Fruit fly (Drosophila melanogaster) whole organism, embryonic: ENCODE measurements around the gene eIF3d1.
A peak's percentile ranks its signal among the peaks of the same experiment; 100 is the strongest.

Source experiments
- Ada2b ChIP-seq: fragments of 200-800 bp; sonication (Bioruptor generic); IDR thresholded peaks from 2 replicates; pipeline ENCODE4 v1.3.6; 2022; ENCODE audit warnings: missing biosample characterization, missing genetic modification characterization
- Adf1 ChIP-seq: fragments of 200-800 bp; sonication (Bioruptor generic); IDR thresholded peaks from 2 replicates; pipeline ENCODE4 v1.3.6; 2022; ENCODE audit warnings: missing biosample characterization, missing genetic modification characterization
- BEAF-32 ChIP-seq: fragments of 200-800 bp; sonication (Bioruptor generic); optimal IDR thresholded peaks from 3 replicates; lab custom pipeline; 2017; ENCODE audit warnings: missing biosample characterization, missing genetic modification characterization, mild to moderate bottlenecking, moderate library complexity, missing genetic modification reagents
- CG10321 ChIP-seq: fragments of 200-800 bp; sonication (Bioruptor generic); IDR thresholded peaks from 2 replicates; pipeline ENCODE4 v1.3.6; 2022; ENCODE audit warnings: missing biosample characterization, missing genetic modification characterization
- CG10462 ChIP-seq: fragments of 200-800 bp; sonication (Bioruptor generic); optimal IDR thresholded peaks from 2 replicates; lab custom pipeline; 2016; ENCODE audit warnings: missing biosample characterization, missing genetic modification characterization
- CG11085 ChIP-seq: fragments of 200-800 bp; sonication (Bioruptor generic); IDR thresholded peaks from 2 replicates; pipeline ENCODE4 v1.3.6; 2022; ENCODE audit warnings: missing biosample characterization, missing genetic modification characterization
- CG11560 ChIP-seq: fragments of 200-800 bp; sonication (Bioruptor generic); IDR thresholded peaks from 3 replicates; pipeline ENCODE4 v1.3.6; 2022; ENCODE audit warnings: missing biosample characterization, missing genetic modification characterization
- CG12659 ChIP-seq: fragments of 200-800 bp; sonication (Bioruptor generic); optimal IDR thresholded peaks from 3 replicates; lab custom pipeline; 2017; ENCODE audit warnings: mild to moderate bottlenecking, missing biosample characterization, missing genetic modification reagents, missing genetic modification characterization
- CG12942 ChIP-seq: fragments of 200-800 bp; sonication (Bioruptor generic); optimal IDR thresholded peaks from 3 replicates; lab custom pipeline; 2016; ENCODE audit warnings: missing biosample characterization, missing genetic modification characterization
- CG13123 ChIP-seq: fragments of 200-800 bp; sonication (Bioruptor generic); optimal IDR thresholded peaks from 2 replicates; lab custom pipeline; 2016; ENCODE audit warnings: missing biosample characterization, missing genetic modification characterization
- CG15696 ChIP-seq: fragments of 200-800 bp; sonication (Bioruptor generic); optimal IDR thresholded peaks from 2 replicates; lab custom pipeline; 2019; ENCODE audit warnings: missing biosample characterization, mild to moderate bottlenecking, missing genetic modification characterization, moderate library complexity
- CG16813 ChIP-seq: fragments of 200-800 bp; sonication (Bioruptor generic); IDR thresholded peaks from 3 replicates; pipeline ENCODE4 v1.3.6; 2022; ENCODE audit warnings: missing biosample characterization, missing genetic modification characterization; ENCODE audit not compliant: partially characterized antibody
- CG17359 ChIP-seq: fragments of 200-800 bp; sonication (Bioruptor generic); optimal IDR thresholded peaks from 3 replicates; lab custom pipeline; 2018; ENCODE audit warnings: missing biosample characterization, mild to moderate bottlenecking, missing genetic modification characterization, moderate library complexity
- CG17802 ChIP-seq: fragments of 200-800 bp; sonication (Bioruptor generic); optimal IDR thresholded peaks from 2 replicates; lab custom pipeline; 2018; ENCODE audit warnings: missing biosample characterization, mild to moderate bottlenecking, missing genetic modification characterization, moderate library complexity
- CG2678 ChIP-seq: fragments of 200-800 bp; sonication (Bioruptor generic); optimal IDR thresholded peaks from 3 replicates; lab custom pipeline; 2019; ENCODE audit warnings: missing biosample characterization, mild to moderate bottlenecking, missing genetic modification characterization, moderate library complexity
- CG32772 ChIP-seq: fragments of 200-800 bp; sonication (Bioruptor generic); IDR thresholded peaks from 2 replicates; pipeline ENCODE4 v1.3.6; 2022; ENCODE audit warnings: missing biosample characterization, missing genetic modification characterization
- CG3726 ChIP-seq: fragments of 200-800 bp; sonication (Bioruptor generic); IDR thresholded peaks from 3 replicates; pipeline ENCODE4, ENCODE4 v1.3.6; 2022; ENCODE audit warnings: missing biosample characterization, missing genetic modification characterization
- CG4282 ChIP-seq: fragments of 200-800 bp; sonication (Bioruptor generic); optimal IDR thresholded peaks from 2 replicates; lab custom pipeline; 2016; ENCODE audit warnings: missing biosample characterization, missing genetic modification characterization
- CG5245 ChIP-seq: fragments of 200-800 bp; sonication (Bioruptor generic); optimal IDR thresholded peaks from 3 replicates; lab custom pipeline; 2016; ENCODE audit warnings: missing biosample characterization, missing genetic modification characterization
- CG6254 ChIP-seq: fragments of 200-800 bp; sonication (Bioruptor generic); optimal IDR thresholded peaks from 3 replicates; lab custom pipeline; 2017; ENCODE audit warnings: mild to moderate bottlenecking, missing biosample characterization, missing genetic modification reagents, missing genetic modification characterization
- CG8388 ChIP-seq: fragments of 200-800 bp; sonication (Bioruptor generic); optimal IDR thresholded peaks from 2 replicates; lab custom pipeline; 2019; ENCODE audit warnings: missing biosample characterization, mild to moderate bottlenecking, missing genetic modification characterization, moderate library complexity
- CTCF ChIP-seq: fragments of 200-800 bp; sonication (Bioruptor generic); optimal IDR thresholded peaks from 2 replicates; lab custom pipeline; 2017; ENCODE audit warnings: missing biosample characterization, mild to moderate bottlenecking, missing genetic modification characterization, moderate library complexity
- CrebB ChIP-seq: fragments of 200-800 bp; sonication (Bioruptor generic); optimal IDR thresholded peaks from 3 replicates; lab custom pipeline; 2018; ENCODE audit warnings: missing biosample characterization, mild to moderate bottlenecking, missing genetic modification characterization
- Deaf1 ChIP-seq: fragments of 200-800 bp; optimal IDR thresholded peaks from 3 replicates; lab custom pipeline; 2019; ENCODE audit warnings: missing biosample characterization, mild to moderate bottlenecking, missing genetic modification characterization, moderate library complexity
- E2f1 ChIP-seq: fragments of 200-800 bp; sonication (Bioruptor generic); IDR thresholded peaks from 2 replicates; pipeline ENCODE4 v1.3.6; 2022; ENCODE audit warnings: missing biosample characterization, missing genetic modification characterization
- Fer3 ChIP-seq: fragments of 200-800 bp; sonication (Bioruptor generic); optimal IDR thresholded peaks from 2 replicates; lab custom pipeline; 2018; ENCODE audit warnings: missing biosample characterization, mild to moderate bottlenecking, missing genetic modification characterization, moderate library complexity
- Hand ChIP-seq: fragments of 200-800 bp; sonication (Bioruptor generic); optimal IDR thresholded peaks from 2 replicates; lab custom pipeline; 2017; ENCODE audit warnings: mild to moderate bottlenecking, missing biosample characterization, missing genetic modification reagents, missing genetic modification characterization
- Med ChIP-seq: fragments of 200-800 bp; sonication (Bioruptor generic); peaks from one replicate; lab custom pipeline; 2016; ENCODE audit warnings: missing biosample characterization, missing genetic modification characterization, mild to moderate bottlenecking, inconsistent platforms, moderate library complexity
- Mes4 ChIP-seq: fragments of 200-800 bp; sonication (Bioruptor generic); optimal IDR thresholded peaks from 2 replicates; lab custom pipeline; 2016; ENCODE audit warnings: missing biosample characterization, missing genetic modification characterization
- NfI ChIP-seq: fragments of 200-800 bp; sonication (Bioruptor generic); optimal IDR thresholded peaks from 3 replicates; lab custom pipeline; 2018; ENCODE audit warnings: missing biosample characterization, mild to moderate bottlenecking, missing genetic modification characterization, moderate library complexity
- Xrp1 ChIP-seq: fragments of 200-800 bp; sonication (Bioruptor generic); IDR thresholded peaks from 2 replicates; pipeline ENCODE4 v1.3.6; 2022; ENCODE audit warnings: missing biosample characterization, missing genetic modification characterization
- ab ChIP-seq: fragments of 200-800 bp; sonication (Bioruptor generic); optimal IDR thresholded peaks from 2 replicates; lab custom pipeline; 2016; ENCODE audit warnings: missing biosample characterization, missing genetic modification characterization
- ac ChIP-seq: fragments of 200-800 bp; sonication (Bioruptor generic); optimal IDR thresholded peaks from 3 replicates; lab custom pipeline; 2017; ENCODE audit warnings: missing biosample characterization, mild to moderate bottlenecking, missing genetic modification characterization
- az2 ChIP-seq: fragments of 200-800 bp; sonication (Bioruptor generic); optimal IDR thresholded peaks from 3 replicates; lab custom pipeline; 2016; ENCODE audit warnings: missing biosample characterization, missing genetic modification characterization
- cato ChIP-seq: fragments of 200-800 bp; sonication (Bioruptor generic); optimal IDR thresholded peaks from 2 replicates; lab custom pipeline; 2016; ENCODE audit warnings: missing biosample characterization, missing genetic modification characterization, borderline replicate concordance
- dpn ChIP-seq, 2 experiments: fragments of 200-800 bp; sonication (Bioruptor generic); optimal IDR thresholded peaks; 3 replicates each; lab custom pipeline; 2016; ENCODE audit warnings: missing biosample characterization in 2 of 2, missing genetic modification characterization in 2 of 2
- ewg ChIP-seq: fragments of 200-800 bp; sonication (Bioruptor generic); optimal IDR thresholded peaks from 3 replicates; lab custom pipeline; 2017; ENCODE audit warnings: mild to moderate bottlenecking, missing biosample characterization, missing genetic modification reagents, missing genetic modification characterization
- ftz-f1 ChIP-seq: fragments of 200-800 bp; sonication (Bioruptor generic); optimal IDR thresholded peaks from 2 replicates; lab custom pipeline; 2016; ENCODE audit warnings: missing biosample characterization, missing genetic modification characterization
- gcm2 ChIP-seq: fragments of 200-800 bp; sonication (Bioruptor generic); optimal IDR thresholded peaks from 2 replicates; lab custom pipeline; 2016; ENCODE audit warnings: missing biosample characterization, missing genetic modification characterization
- h ChIP-seq: fragments of >200 bp; optimal IDR thresholded peaks from 2 replicates; lab custom pipeline; 2017
- lola ChIP-seq, 3 experiments: fragments of >200 bp in 2 of 3; fragments of 200-800 bp in 1 of 3; sonication (Bioruptor generic) in 1 of 3; optimal IDR thresholded peaks; 2 replicates each; lab custom pipeline; 2017 to 2019; ENCODE audit warnings: missing biosample characterization in 3 of 3, missing genetic modification characterization in 3 of 3, mild to moderate bottlenecking in 1 of 3, moderate library complexity in 1 of 3
- nom ChIP-seq: fragments of 200-800 bp; sonication (Bioruptor generic); optimal IDR thresholded peaks from 2 replicates; lab custom pipeline; 2017; ENCODE audit warnings: missing biosample characterization, missing genetic modification characterization, mild to moderate bottlenecking, moderate library complexity, missing genetic modification reagents
- odd ChIP-seq: fragments of 200-800 bp; sonication (Bioruptor generic); optimal IDR thresholded peaks from 2 replicates; lab custom pipeline; 2017; ENCODE audit warnings: missing biosample characterization, mild to moderate bottlenecking, missing genetic modification characterization
- org-1 ChIP-seq: fragments of 200-800 bp; sonication (Bioruptor generic); optimal IDR thresholded peaks from 2 replicates; lab custom pipeline; 2017; ENCODE audit warnings: missing biosample characterization, missing genetic modification characterization
- pros ChIP-seq: fragments of 200-800 bp; sonication (Bioruptor generic); optimal IDR thresholded peaks from 3 replicates; lab custom pipeline; 2019; ENCODE audit warnings: missing biosample characterization, mild to moderate bottlenecking, missing genetic modification characterization, moderate library complexity
- pum ChIP-seq: fragments of 200-800 bp; sonication (Bioruptor generic); optimal IDR thresholded peaks from 2 replicates; lab custom pipeline; 2016; ENCODE audit warnings: missing biosample characterization, missing genetic modification characterization
- pzg ChIP-seq: fragments of 200-800 bp; sonication (Bioruptor generic); optimal IDR thresholded peaks from 3 replicates; lab custom pipeline; 2018; ENCODE audit warnings: missing biosample characterization, mild to moderate bottlenecking, missing genetic modification characterization, moderate library complexity
- sima ChIP-seq: fragments of 200-800 bp; sonication (Bioruptor generic); optimal IDR thresholded peaks from 2 replicates; lab custom pipeline; 2016; ENCODE audit warnings: missing biosample characterization, missing genetic modification characterization
- sr ChIP-seq: fragments of 200-800 bp; sonication (Bioruptor generic); IDR thresholded peaks from 3 replicates; pipeline ENCODE4 v1.3.6; 2022; ENCODE audit warnings: missing biosample characterization, missing genetic modification characterization
- tgo ChIP-seq: fragments of 200-800 bp; sonication (Bioruptor generic); IDR thresholded peaks from 3 replicates; pipeline ENCODE4 v1.3.6; 2022; ENCODE audit warnings: missing biosample characterization, missing genetic modification characterization
- tx ChIP-seq: fragments of 200-800 bp; sonication (Bioruptor generic); optimal IDR thresholded peaks from 2 replicates; lab custom pipeline; 2016; ENCODE audit warnings: missing biosample characterization, missing genetic modification characterization
- unc-4 ChIP-seq: fragments of 200-800 bp; sonication (Bioruptor generic); IDR thresholded peaks from 2 replicates; pipeline ENCODE4 v1.3.6; 2022; ENCODE audit warnings: missing biosample characterization, missing genetic modification characterization; ENCODE audit not compliant: partially characterized antibody

Gene eIF3d1

DNA sequence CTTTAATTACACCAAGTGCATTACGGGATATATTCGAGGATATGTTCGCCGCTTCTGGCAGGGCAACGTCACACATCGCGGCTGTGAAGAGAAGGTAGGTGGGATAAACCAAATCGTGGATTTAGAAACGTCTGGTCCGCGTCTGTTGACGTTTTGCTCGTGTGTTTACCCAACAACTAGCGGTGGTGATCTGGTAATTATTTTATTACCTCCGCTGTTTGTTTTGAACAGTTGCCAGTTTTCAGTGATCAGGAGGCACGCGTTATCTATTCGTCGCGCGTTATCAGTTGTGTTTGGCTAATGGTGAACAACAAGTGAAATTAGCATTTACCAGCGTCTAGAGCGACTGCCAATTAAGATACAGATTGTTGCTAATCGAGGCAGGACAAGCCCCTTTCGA lies 49.2 kb downstream of the eIF3d1 start (continued):
- TF ChIP-seq CG17359 (tag; lab: Kevin White, UChicago) = peak; percentile 8
- TF ChIP-seq CG11085 (GFP tag; lab: Robert Waterston, UW) = no peak
- TF ChIP-seq CG2678 (tag; lab: Kevin White, UChicago) = peak; percentile 67
- TF ChIP-seq ewg (GFP tag; lab: Kevin White, UChicago) = no peak
- peak in 1 of 2 experiments; percentile 26 for TF ChIP-seq dpn (GFP tag; optimal IDR thresholded peaks at IDR 0.05; lab: Kevin White, UChicago)
- TF ChIP-seq pum (GFP tag; lab: Kevin White, UChicago) = no peak
- peak; percentile 29 for TF ChIP-seq CG12659 (GFP tag; lab: Kevin White, UChicago)
- TF ChIP-seq CG8388 (GFP tag; lab: Kevin White, UChicago) = no peak
- no peak for TF ChIP-seq ab (GFP tag; lab: Kevin White, UChicago)
- no peak for TF ChIP-seq CTCF (GFP tag; lab: Kevin White, UChicago)
- no peak for TF ChIP-seq tx (GFP tag; lab: Kevin White, UChicago)
- no peak for TF ChIP-seq CG5245 (GFP tag; lab: Kevin White, UChicago)
- TF ChIP-seq gcm2 (GFP tag; lab: Kevin White, UChicago) = no peak
- no peak for TF ChIP-seq cato (GFP tag; lab: Kevin White, UChicago)
- TF ChIP-seq CG4282 = no peak
- no peak for TF ChIP-seq lola (GFP tag; optimal IDR thresholded peaks at IDR 0.05; lab: Kevin White, UChicago)
- TF ChIP-seq pros (GFP tag; lab: Kevin White, UChicago) = no peak
- TF ChIP-seq org-1 (GFP tag; lab: Kevin White, UChicago) = peak; percentile 34
- no peak for TF ChIP-seq BEAF-32 (GFP tag; lab: Kevin White, UChicago)
- no peak for TF ChIP-seq CG6254 (GFP tag; lab: Kevin White, UChicago)
- TF ChIP-seq nom (GFP tag; lab: Kevin White, UChicago) = no peak
- peak; percentile 47 for TF ChIP-seq Fer3 (tag; lab: Kevin White, UChicago)
- TF ChIP-seq CG16813 (GFP tag; lab: Robert Waterston, UW) = no peak
- TF ChIP-seq Deaf1 (tag; lab: Kevin White, UChicago) = no peak
- TF ChIP-seq tgo (GFP tag; lab: Robert Waterston, UW) = no peak
- no peak for TF ChIP-seq az2 (GFP tag; lab: Kevin White, UChicago)
- TF ChIP-seq unc-4 = no peak
- peak; percentile 8 for TF ChIP-seq NfI
- peak; percentile 53; the same call in 1 of the 2 replicates for TF ChIP-seq Xrp1 (GFP tag; lab: Robert Waterston, UW)
- no peak for TF ChIP-seq CG32772
- TF ChIP-seq E2f1 (GFP tag; lab: Robert Waterston, UW) = no peak
- TF ChIP-seq ftz-f1 (GFP tag; lab: Kevin White, UChicago) = no peak
- peak; percentile 66 for TF ChIP-seq CrebB
- no peak for TF ChIP-seq ac (GFP tag; lab: Kevin White, UChicago)
- no peak for TF ChIP-seq sima (GFP tag; lab: Kevin White, UChicago)
- TF ChIP-seq pzg (GFP tag; lab: Kevin White, UChicago) = no peak
- TF ChIP-seq Hand (GFP tag; lab: Kevin White, UChicago) = peak; percentile 42
- no peak for TF ChIP-seq CG13123 (GFP tag; lab: Kevin White, UChicago)
- TF ChIP-seq CG15696 (tag; lab: Kevin White, UChicago) = peak; percentile 30
- no peak for TF ChIP-seq CG12942 (GFP tag; lab: Kevin White, UChicago)
- TF ChIP-seq sr (GFP tag; lab: Robert Waterston, UW) = no peak
- TF ChIP-seq odd (GFP tag; lab: Kevin White, UChicago) = peak; percentile 64
- TF ChIP-seq h (lab: Kevin White, UChicago) = no peak
- no peak for TF ChIP-seq CG3726
- TF ChIP-seq Adf1 (GFP tag; lab: Robert Waterston, UW) = no peak
- no peak for TF ChIP-seq Ada2b
- no peak for TF ChIP-seq CG11560 (tag; lab: Robert Waterston, UW)
- TF ChIP-seq CG10462 (GFP tag; lab: Kevin White, UChicago) = no peak
- no peak for TF ChIP-seq CG17802 (tag; lab: Kevin White, UChicago)
- TF ChIP-seq Med = peak; percentile 87
- TF ChIP-seq CG10321 (GFP tag; lab: Robert Waterston, UW) = no peak
- no peak for TF ChIP-seq Mes4
